Worm (Caenorhabditis elegans): ENCODE measurements around the gene C25E10.17.

- TF ChIP-seq lin-13 (GFP tag; optimal IDR thresholded peaks at IDR 0.05): no peak
- no peak for TF ChIP-seq nhr-23 (tag; optimal IDR thresholded peaks at IDR 0.05)
- TF ChIP-seq snpc-4 (tag; optimal IDR thresholded peaks at IDR 0.05): no peak
- TF ChIP-seq elt-3 (tag; optimal IDR thresholded peaks at IDR 0.05): no peak
- no peak for TF ChIP-seq ceh-82 (tag; optimal IDR thresholded peaks at IDR 0.05)
- TF ChIP-seq unc-39 (tag; optimal IDR thresholded peaks at IDR 0.05): no peak
- no peak for TF ChIP-seq nhr-237 (tag; optimal IDR thresholded peaks at IDR 0.05)
- no peak for TF ChIP-seq C34F6.9 (tag; optimal IDR thresholded peaks at IDR 0.05)
- TF ChIP-seq zag-1 (tag; optimal IDR thresholded peaks at IDR 0.05): no peak
- TF ChIP-seq fos-1 (tag; optimal IDR thresholded peaks at IDR 0.05): no peak
Observed at ce11 chrV:9015540-9015939, 31.9 kb downstream of the C25E10.17 start, which contains the start of gene srt-18.

Data from whole organism, L2 larva.